Worm (Caenorhabditis elegans) whole organism, L2 larva: ENCODE data around the gene flh-3.
"Not testable (repeated sequence)": the region's sequence is repeated elsewhere in the genome, so short reads cannot be mapped to it uniquely, and the experiment has no call there.

Experiments used
- peb-1 ChIP-seq: fragments of 150-350 bp; optimal IDR thresholded peaks from 2 replicates; lab custom pipeline; 2014; ENCODE audit warnings: missing biosample characterization, missing genetic modification characterization
- skn-1 ChIP-seq: sonication (generic microtip); optimal IDR thresholded peaks from 2 replicates; lab custom pipeline; 2017; ENCODE audit warnings: missing biosample characterization, missing genetic modification characterization
- unc-62 ChIP-seq: fragments of 150-350 bp; optimal IDR thresholded peaks from 2 replicates; lab custom pipeline; 2014; ENCODE audit warnings: missing biosample characterization, missing genetic modification reagents, missing genetic modification characterization

DNA sequence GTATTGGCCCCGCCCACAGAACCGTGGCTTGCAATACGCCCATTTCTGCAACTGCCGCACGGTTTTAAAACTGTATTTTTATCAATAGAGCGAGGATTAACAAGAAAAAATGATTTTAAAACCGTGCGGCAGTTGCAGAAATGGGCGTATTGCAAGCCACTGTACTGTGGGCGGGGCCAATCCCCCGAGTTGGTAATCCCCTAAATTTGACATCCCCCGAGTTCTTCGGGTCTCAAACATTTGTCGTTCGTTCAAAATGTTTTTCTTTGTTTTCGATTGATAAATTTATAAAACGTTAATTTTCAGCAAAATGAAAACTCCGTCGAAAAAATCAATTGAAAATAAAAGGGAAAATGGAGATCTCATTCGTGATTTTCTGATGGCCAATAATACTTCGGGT is 20.7 kb upstream of the flh-3 start, which contains the start of gene Y11D7A.7:
- not testable (repeated sequence) for TF ChIP-seq skn-1 (tag; lab: Kevin White, UChicago); peb-1; unc-62 (GFP tag; lab: Kevin White, UChicago)
